Fruit fly (Drosophila melanogaster) whole organism, embryonic: Measurements from ENCODE around the gene CG45544.

Experiments
- Ada2b ChIP-seq: fragments of 200-800 bp; sonication (Bioruptor generic); IDR thresholded peaks from 2 replicates; pipeline ENCODE4 v1.3.6; 2022; ENCODE audit warnings: missing biosample characterization, missing genetic modification characterization
- CG10321 ChIP-seq: fragments of 200-800 bp; sonication (Bioruptor generic); IDR thresholded peaks from 2 replicates; pipeline ENCODE4 v1.3.6; 2022; ENCODE audit warnings: missing biosample characterization, missing genetic modification characterization
- CG10366 ChIP-seq: fragments of 200-800 bp; sonication (Bioruptor generic); IDR thresholded peaks from 2 replicates; pipeline ENCODE4 v1.3.6; 2022; ENCODE audit warnings: missing biosample characterization, missing genetic modification characterization
- CG12219 ChIP-seq: fragments of 200-800 bp; sonication (Bioruptor generic); optimal IDR thresholded peaks from 3 replicates; lab custom pipeline; 2018; ENCODE audit warnings: missing biosample characterization, mild to moderate bottlenecking, missing genetic modification characterization
- CG12391 ChIP-seq: fragments of 200-800 bp; sonication (Bioruptor generic); optimal IDR thresholded peaks from 3 replicates; lab custom pipeline; 2018; ENCODE audit warnings: missing biosample characterization, mild to moderate bottlenecking, missing genetic modification characterization, moderate library complexity
- CG14965 ChIP-seq: fragments of 200-800 bp; sonication (Bioruptor generic); optimal IDR thresholded peaks from 2 replicates; lab custom pipeline; 2016; ENCODE audit warnings: missing biosample characterization, missing genetic modification characterization, borderline replicate concordance
- CG15601 ChIP-seq: fragments of 200-800 bp; sonication (Bioruptor generic); optimal IDR thresholded peaks from 3 replicates; lab custom pipeline; 2019; ENCODE audit warnings: missing biosample characterization, mild to moderate bottlenecking, missing genetic modification characterization, moderate library complexity
- CG17359 ChIP-seq: fragments of 200-800 bp; sonication (Bioruptor generic); optimal IDR thresholded peaks from 3 replicates; lab custom pipeline; 2018; ENCODE audit warnings: missing biosample characterization, mild to moderate bottlenecking, missing genetic modification characterization, moderate library complexity
- CG2129 ChIP-seq: fragments of 200-800 bp; sonication (Bioruptor generic); IDR thresholded peaks from 2 replicates; pipeline ENCODE4 v1.3.6; 2022; ENCODE audit warnings: missing biosample characterization, missing genetic modification characterization; ENCODE audit not compliant: partially characterized antibody
- CG2199 ChIP-seq: fragments of 200-800 bp; sonication (Bioruptor generic); IDR thresholded peaks from 3 replicates; pipeline ENCODE4 v1.3.6; 2022; ENCODE audit warnings: missing biosample characterization, missing genetic modification characterization
- CG2202 ChIP-seq: fragments of 200-800 bp; sonication (Bioruptor generic); optimal IDR thresholded peaks from 2 replicates; lab custom pipeline; 2018; ENCODE audit warnings: missing biosample characterization, mild to moderate bottlenecking, missing genetic modification characterization
- CG30431 ChIP-seq: fragments of 200-800 bp; sonication (Bioruptor generic); optimal IDR thresholded peaks from 2 replicates; lab custom pipeline; 2017; ENCODE audit warnings: missing biosample characterization, missing genetic modification characterization
- CG3065 ChIP-seq: fragments of 200-800 bp; sonication (Bioruptor generic); optimal IDR thresholded peaks from 2 replicates; lab custom pipeline; 2016; ENCODE audit warnings: missing biosample characterization, missing genetic modification characterization
- CG31365 ChIP-seq: fragments of 200-800 bp; sonication (Bioruptor generic); optimal IDR thresholded peaks from 2 replicates; lab custom pipeline; 2018; ENCODE audit warnings: missing biosample characterization, mild to moderate bottlenecking, missing genetic modification characterization
- CG31441 ChIP-seq: fragments of 200-800 bp; sonication (Bioruptor generic); IDR thresholded peaks from 2 replicates; pipeline ENCODE4 v1.3.6; 2022; ENCODE audit warnings: missing biosample characterization, missing genetic modification characterization
- CG33557 ChIP-seq: fragments of 200-800 bp; sonication (Bioruptor generic); optimal IDR thresholded peaks from 2 replicates; lab custom pipeline; 2019; ENCODE audit warnings: missing biosample characterization, mild to moderate bottlenecking, missing genetic modification characterization, moderate library complexity
- CG34376 ChIP-seq: fragments of 200-800 bp; sonication (Bioruptor generic); optimal IDR thresholded peaks from 2 replicates; lab custom pipeline; 2018; ENCODE audit warnings: missing biosample characterization, mild to moderate bottlenecking, missing genetic modification characterization
- CG3995 ChIP-seq: fragments of 200-800 bp; sonication (Bioruptor generic); optimal IDR thresholded peaks from 3 replicates; lab custom pipeline; 2016; ENCODE audit warnings: missing biosample characterization, missing genetic modification characterization
- CG6683 ChIP-seq: fragments of 200-800 bp; sonication (Bioruptor generic); optimal IDR thresholded peaks from 2 replicates; lab custom pipeline; 2017; ENCODE audit warnings: missing biosample characterization, mild to moderate bottlenecking, missing genetic modification characterization, missing genetic modification reagents
- CG7357 ChIP-seq: fragments of 200-800 bp; sonication (Bioruptor generic); IDR thresholded peaks from 3 replicates; pipeline ENCODE4 v1.3.6; 2022; ENCODE audit warnings: missing biosample characterization, missing genetic modification characterization
- CG7928 ChIP-seq: fragments of 200-800 bp; sonication (Bioruptor generic); optimal IDR thresholded peaks from 2 replicates; lab custom pipeline; 2017; ENCODE audit warnings: missing biosample characterization, mild to moderate bottlenecking, missing genetic modification characterization
- CHES-1-like ChIP-seq: fragments of 200-800 bp; sonication (Bioruptor generic); optimal IDR thresholded peaks from 2 replicates; lab custom pipeline; 2016; ENCODE audit warnings: missing biosample characterization, missing genetic modification characterization
- Dfd ChIP-seq, 2 experiments: fragments of >200 bp; optimal IDR thresholded peaks; 2 replicates each; lab custom pipeline; 2017; ENCODE audit warnings: missing biosample characterization in 2 of 2, missing genetic modification characterization in 2 of 2
- Hmr ChIP-seq: fragments of 200-800 bp; sonication (Bioruptor generic); optimal IDR thresholded peaks from 3 replicates; lab custom pipeline; 2017; ENCODE audit warnings: mild to moderate bottlenecking, missing biosample characterization, missing genetic modification reagents, missing genetic modification characterization
- NC2α ChIP-seq: fragments of 200-800 bp; sonication (Bioruptor generic); optimal IDR thresholded peaks from 2 replicates; lab custom pipeline; 2016; ENCODE audit warnings: missing biosample characterization, missing genetic modification characterization
- Scr ChIP-seq: fragments of 200-800 bp; sonication (Bioruptor generic); IDR thresholded peaks from 2 replicates; pipeline ENCODE4 v1.3.6; 2022; ENCODE audit warnings: missing biosample characterization, missing genetic modification characterization; ENCODE audit not compliant: partially characterized antibody
- Sry-β ChIP-seq: fragments of 200-800 bp; sonication (Bioruptor generic); optimal IDR thresholded peaks from 2 replicates; lab custom pipeline; 2018; ENCODE audit warnings: missing biosample characterization, mild to moderate bottlenecking, missing genetic modification characterization, moderate library complexity
- bsh ChIP-seq, 2 experiments: fragments of 200-800 bp; sonication (Bioruptor generic); optimal IDR thresholded peaks; 2 replicates each; lab custom pipeline; 2017 to 2018; ENCODE audit warnings: mild to moderate bottlenecking in 2 of 2, missing biosample characterization in 2 of 2, missing genetic modification characterization in 2 of 2, moderate library complexity in 1 of 2
- cas ChIP-seq: fragments of 200-800 bp; sonication (Bioruptor generic); IDR thresholded peaks from 2 replicates; pipeline ENCODE4 v1.3.6; 2022; ENCODE audit warnings: missing biosample characterization, missing genetic modification characterization
- da ChIP-seq: fragments of 200-800 bp; sonication (Bioruptor generic); optimal IDR thresholded peaks from 2 replicates; lab custom pipeline; 2016; ENCODE audit warnings: missing biosample characterization, missing genetic modification characterization
- dmrt11E ChIP-seq: fragments of 200-800 bp; sonication (Bioruptor generic); optimal IDR thresholded peaks from 3 replicates; lab custom pipeline; 2018; ENCODE audit warnings: missing biosample characterization, mild to moderate bottlenecking, missing genetic modification characterization, moderate library complexity
- dysf ChIP-seq: fragments of 200-800 bp; sonication (Bioruptor generic); IDR thresholded peaks from 3 replicates; pipeline ENCODE4 v1.3.6; 2022; ENCODE audit warnings: missing biosample characterization, missing genetic modification characterization
- fd102C ChIP-seq: fragments of 200-800 bp; sonication (Bioruptor generic); optimal IDR thresholded peaks from 2 replicates; lab custom pipeline; 2018; ENCODE audit warnings: missing biosample characterization, mild to moderate bottlenecking, missing genetic modification characterization, moderate library complexity
- fd96Cb ChIP-seq: fragments of 200-800 bp; sonication (Bioruptor generic); optimal IDR thresholded peaks from 2 replicates; lab custom pipeline; 2018; ENCODE audit warnings: missing biosample characterization, mild to moderate bottlenecking, missing genetic modification characterization, moderate library complexity
- fru ChIP-seq: fragments of >200 bp; optimal IDR thresholded peaks from 2 replicates; lab custom pipeline; 2017
- gcm ChIP-seq: fragments of 200-800 bp; sonication (Bioruptor generic); optimal IDR thresholded peaks from 2 replicates; lab custom pipeline; 2019; ENCODE audit warnings: missing biosample characterization, mild to moderate bottlenecking, missing genetic modification characterization, moderate library complexity
- lola ChIP-seq, 3 experiments: fragments of >200 bp in 2 of 3; fragments of 200-800 bp in 1 of 3; sonication (Bioruptor generic) in 1 of 3; optimal IDR thresholded peaks; 2 replicates each; lab custom pipeline; 2017 to 2019; ENCODE audit warnings: missing biosample characterization in 3 of 3, missing genetic modification characterization in 3 of 3, mild to moderate bottlenecking in 1 of 3, moderate library complexity in 1 of 3
- luna ChIP-seq: fragments of 200-800 bp; sonication (Bioruptor generic); optimal IDR thresholded peaks from 2 replicates; lab custom pipeline; 2016; ENCODE audit warnings: missing biosample characterization, missing genetic modification characterization
- phol ChIP-seq: fragments of 200-800 bp; sonication (Bioruptor generic); optimal IDR thresholded peaks from 3 replicates; lab custom pipeline; 2018; ENCODE audit warnings: missing biosample characterization, mild to moderate bottlenecking, missing genetic modification characterization, moderate library complexity
- pzg ChIP-seq: fragments of 200-800 bp; sonication (Bioruptor generic); optimal IDR thresholded peaks from 3 replicates; lab custom pipeline; 2018; ENCODE audit warnings: missing biosample characterization, mild to moderate bottlenecking, missing genetic modification characterization, moderate library complexity
- sens-2 ChIP-seq: fragments of 200-800 bp; sonication (Bioruptor generic); IDR thresholded peaks from 2 replicates; pipeline ENCODE4 v1.3.6; 2022; ENCODE audit warnings: missing biosample characterization, missing genetic modification characterization
- sima ChIP-seq: fragments of 200-800 bp; sonication (Bioruptor generic); optimal IDR thresholded peaks from 2 replicates; lab custom pipeline; 2016; ENCODE audit warnings: missing biosample characterization, missing genetic modification characterization
- sug ChIP-seq: fragments of 200-800 bp; optimal IDR thresholded peaks from 2 replicates; lab custom pipeline; 2019; ENCODE audit warnings: missing biosample characterization, mild to moderate bottlenecking, missing genetic modification characterization, moderate library complexity
- tgo ChIP-seq: fragments of 200-800 bp; sonication (Bioruptor generic); IDR thresholded peaks from 3 replicates; pipeline ENCODE4 v1.3.6; 2022; ENCODE audit warnings: missing biosample characterization, missing genetic modification characterization
- toy ChIP-seq: fragments of 200-800 bp; sonication (Bioruptor generic); IDR thresholded peaks from 2 replicates; pipeline ENCODE4 v1.3.6; 2022; ENCODE audit warnings: missing biosample characterization, missing genetic modification characterization
- trem ChIP-seq: fragments of 200-800 bp; optimal IDR thresholded peaks from 3 replicates; lab custom pipeline; 2019; ENCODE audit warnings: missing biosample characterization, mild to moderate bottlenecking, missing genetic modification characterization, moderate library complexity
- vfl ChIP-seq: fragments of 200-800 bp; sonication (Bioruptor generic); optimal IDR thresholded peaks from 2 replicates; lab custom pipeline; 2016; ENCODE audit warnings: missing biosample characterization, missing genetic modification characterization
- vvl ChIP-seq: fragments of 200-800 bp; sonication (Bioruptor generic); IDR thresholded peaks from 2 replicates; pipeline ENCODE4 v1.3.6; 2022; ENCODE audit warnings: missing biosample characterization, missing genetic modification characterization
- wor ChIP-seq: fragments of 200-800 bp; sonication (Bioruptor generic); IDR thresholded peaks from 2 replicates; pipeline ENCODE4 v1.3.6; 2022; ENCODE audit warnings: missing biosample characterization, missing genetic modification characterization
- yki ChIP-seq: fragments of >200 bp; optimal IDR thresholded peaks from 3 replicates; lab custom pipeline; 2018
- zen ChIP-seq: fragments of 200-800 bp; sonication (Bioruptor generic); optimal IDR thresholded peaks from 3 replicates; lab custom pipeline; 2018; ENCODE audit warnings: missing biosample characterization, mild to moderate bottlenecking, missing genetic modification characterization, moderate library complexity

CG45544 gene

DNA sequence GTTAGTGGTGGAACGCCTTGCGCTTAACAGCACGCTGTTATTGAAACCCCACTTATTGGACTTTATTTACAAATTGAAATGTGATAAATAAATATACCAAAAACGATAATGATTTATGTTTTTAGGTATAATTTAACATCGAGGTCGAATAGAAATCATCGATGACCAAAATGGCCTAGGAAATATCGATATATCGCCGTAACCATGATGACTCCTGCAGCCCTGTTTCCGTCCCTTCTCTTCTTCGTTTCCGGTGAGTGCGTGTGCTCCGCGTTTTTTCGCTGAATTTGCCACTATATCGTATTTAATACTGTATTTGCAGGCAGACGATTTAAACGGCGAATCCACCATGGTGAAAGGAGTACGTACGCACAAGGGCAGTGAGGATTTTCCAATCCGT, 36.3 kb upstream of the CG45544 start, which contains the start of gene eEF1gamma (continued):
- TF ChIP-seq CG7357 (GFP tag; lab: Robert Waterston, UW) (peak; percentile 56; the same call in 2 of the 3 replicates), CG30431 (peak; percentile 92), fd96Cb (tag; lab: Kevin White, UChicago) (peak; percentile 79), NC2α (GFP tag; lab: Kevin White, UChicago) (peak; percentile 93), vfl (GFP tag; lab: Kevin White, UChicago) (peak; percentile 86), tgo (GFP tag; lab: Robert Waterston, UW) (peak; percentile 93), CHES-1-like (peak; percentile 95), CG17359 (tag; lab: Kevin White, UChicago) (peak; percentile 92), yki (lab: Kevin White, UChicago) (no peak), CG12391 (tag; lab: Kevin White, UChicago) (peak; percentile 95), trem (tag; lab: Kevin White, UChicago) (peak; percentile 90), da (GFP tag; lab: Kevin White, UChicago) (peak; percentile 91), Sry-β (GFP tag; lab: Kevin White, UChicago) (peak; percentile 67), vvl (GFP tag; lab: Robert Waterston, UW) (peak; percentile 98), CG3995 (GFP tag; lab: Kevin White, UChicago) (peak; percentile 80), CG3065 (GFP tag; lab: Kevin White, UChicago) (peak; percentile 92), gcm (GFP tag; lab: Kevin White, UChicago) (peak; percentile 95), Hmr (GFP tag; lab: Kevin White, UChicago) (peak; percentile 98), CG10366 (peak; percentile 92), dmrt11E (tag; lab: Kevin White, UChicago) (peak; percentile 91), fd102C (GFP tag; lab: Kevin White, UChicago) (peak; percentile 93), CG7928 (GFP tag; lab: Kevin White, UChicago) (peak; percentile 97), CG34376 (peak; percentile 99), luna (peak; percentile 93), CG6683 (GFP tag; lab: Kevin White, UChicago) (peak; percentile 91), CG2199 (GFP tag; lab: Robert Waterston, UW) (peak; percentile 92), sug (peak; percentile 93), CG31365 (tag; lab: Kevin White, UChicago) (peak; percentile 90), Dfd (GFP tag; optimal IDR thresholded peaks at IDR 0.05; lab: Kevin White, UChicago) (no peak), sens-2 (peak; percentile 97), CG2202 (tag; lab: Kevin White, UChicago) (peak; percentile 92), wor (peak; percentile 57), CG14965 (GFP tag; lab: Kevin White, UChicago) (peak; percentile 79), Ada2b (GFP tag; lab: Robert Waterston, UW) (peak; percentile 92), toy (GFP tag; lab: Robert Waterston, UW) (peak; percentile 89), phol (tag; lab: Kevin White, UChicago) (peak; percentile 97), dysf (GFP tag; lab: Robert Waterston, UW) (peak; percentile 93), CG2129 (GFP tag; lab: Robert Waterston, UW) (peak; percentile 82), sima (GFP tag; lab: Kevin White, UChicago) (peak; percentile 94), fru (no peak), CG15601 (tag; lab: Kevin White, UChicago) (peak; percentile 92), bsh (GFP tag; optimal IDR thresholded peaks at IDR 0.05; lab: Kevin White, UChicago) (peak; percentile 59 to 90), pzg (GFP tag; lab: Kevin White, UChicago) (peak; percentile 81), zen (tag; lab: Kevin White, UChicago) (peak; percentile 86), Scr (GFP tag; lab: Robert Waterston, UW) (peak; percentile 94), CG12219 (GFP tag; lab: Kevin White, UChicago) (peak; percentile 94), cas (GFP tag; lab: Robert Waterston, UW) (peak; percentile 77), lola (GFP tag; optimal IDR thresholded peaks at IDR 0.05; lab: Kevin White, UChicago) (peak in 1 of 3 experiments; percentile 83), CG31441 (GFP tag; lab: Robert Waterston, UW) (peak; percentile 95), CG10321 (GFP tag; lab: Robert Waterston, UW) (peak; percentile 77; the same call in 1 of the 2 replicates), CG33557 (GFP tag; lab: Kevin White, UChicago) (peak; percentile 95)
